Worm (Caenorhabditis elegans) whole organism, early embryonic: ENCODE measurements around the gene T22C8.6.

ENCODE experiments used
- F13C5.2 ChIP-seq: sonication (generic microtip); optimal IDR thresholded peaks from 2 replicates; lab custom pipeline; 2017; ENCODE audit warnings: mild to moderate bottlenecking, missing genetic modification characterization, inconsistent platforms, missing compliant biosample characterization
- aly-1 ChIP-seq: sonication (generic microtip); optimal IDR thresholded peaks from 2 replicates; lab custom pipeline; 2016; ENCODE audit warnings: missing genetic modification characterization, missing compliant biosample characterization
- ama-1 ChIP-seq: fragments of 150-350 bp; optimal IDR thresholded peaks from 2 replicates; lab custom pipeline; 2014
- ceh-13 ChIP-seq: fragments of 200-800 bp; sonication (Bioruptor generic); optimal IDR thresholded peaks from 2 replicates; lab custom pipeline; 2018; ENCODE audit warnings: mild to moderate bottlenecking, missing genetic modification characterization, missing compliant biosample characterization
- ceh-36 ChIP-seq: sonication (generic microtip); optimal IDR thresholded peaks from 2 replicates; lab custom pipeline; 2016; ENCODE audit warnings: missing genetic modification characterization, inconsistent platforms, missing compliant biosample characterization
- flt-1 ChIP-seq: fragments of 200-800 bp; sonication (Bioruptor generic); IDR thresholded peaks from 2 replicates; pipeline ENCODE4 v1.3.6; 2022; ENCODE audit warnings: missing genetic modification characterization, missing compliant biosample characterization
- hmg-4 ChIP-seq: fragments of 200-800 bp; sonication (Bioruptor generic); optimal IDR thresholded peaks from 2 replicates; lab custom pipeline; 2018; ENCODE audit warnings: mild to moderate bottlenecking, missing genetic modification characterization, missing compliant biosample characterization
- hnd-1 ChIP-seq: sonication (generic microtip); optimal IDR thresholded peaks from 2 replicates; lab custom pipeline; 2016; ENCODE audit warnings: missing genetic modification characterization, missing compliant biosample characterization
- pes-1 ChIP-seq: fragments of 200-800 bp; sonication (Bioruptor generic); IDR thresholded peaks from 2 replicates; pipeline ENCODE4 v1.3.6; 2022; ENCODE audit warnings: missing genetic modification reagents, missing genetic modification characterization, missing compliant biosample characterization
- scrt-1 ChIP-seq: fragments of 200-800 bp; sonication (Bioruptor generic); IDR thresholded peaks from 2 replicates; pipeline ENCODE4 v1.3.6; 2022; ENCODE audit warnings: missing genetic modification characterization, missing compliant biosample characterization
- sea-1 ChIP-seq: fragments of 200-800 bp; sonication (Bioruptor generic); conservative IDR thresholded peaks from 2 replicates; pipeline ENCODE4 v1.3.6; 2022; ENCODE audit warnings: missing genetic modification characterization, missing compliant biosample characterization
- tbx-11 ChIP-seq: fragments of 200-800 bp; sonication (Bioruptor generic); IDR thresholded peaks from 2 replicates; pipeline ENCODE4 v1.3.6; 2022; ENCODE audit warnings: missing genetic modification characterization, missing compliant biosample characterization
- tbx-37 ChIP-seq: fragments of 200-800 bp; sonication (Bioruptor generic); conservative IDR thresholded peaks from 2 replicates; pipeline ENCODE4 v1.3.6; 2022; ENCODE audit warnings: missing genetic modification reagents, missing genetic modification characterization, missing compliant biosample characterization
- tra-4 ChIP-seq: sonication (generic microtip); optimal IDR thresholded peaks from 2 replicates; lab custom pipeline; 2017; ENCODE audit warnings: missing genetic modification characterization, missing compliant biosample characterization

- TF ChIP-seq sea-1: no peak
- TF ChIP-seq ama-1 (lab: Kevin White, UChicago): no peak
- no peak for TF ChIP-seq ceh-36
- TF ChIP-seq ceh-13 (GFP tag; lab: Kevin White, UChicago): no peak
- TF ChIP-seq hmg-4 (GFP tag; lab: Kevin White, UChicago): no peak
- no peak for TF ChIP-seq pes-1
- no peak for TF ChIP-seq hnd-1 (tag; lab: Kevin White, UChicago)
- TF ChIP-seq F13C5.2 (tag; lab: Kevin White, UChicago): no peak
- TF ChIP-seq tra-4 (tag; lab: Kevin White, UChicago): no peak
- TF ChIP-seq tbx-11: no peak
- TF ChIP-seq scrt-1 (GFP tag; lab: Robert Waterston, UW): no peak
- no peak for TF ChIP-seq aly-1 (tag; lab: Kevin White, UChicago)
- TF ChIP-seq flt-1 (GFP tag; lab: Robert Waterston, UW): no peak
- no peak for TF ChIP-seq tbx-37 (GFP tag; lab: Robert Waterston, UW)
These were observed 45.3 kb upstream of the T22C8.6 start for ce11 chrII:8675369-8675768.
